Worm (Caenorhabditis elegans) whole organism, L3 larva: ENCODE data around the gene srg-60.

ENCODE experiments used
- ZK546.5 ChIP-seq: sonication (generic microtip); optimal IDR thresholded peaks from 2 replicates; lab custom pipeline; 2017; ENCODE audit warnings: missing biosample characterization, missing genetic modification characterization
- aly-2 ChIP-seq: fragments of 150-350 bp; optimal IDR thresholded peaks from 2 replicates; lab custom pipeline; 2014; ENCODE audit warnings: missing biosample characterization, missing genetic modification characterization
- ama-1 ChIP-seq: fragments of 150-350 bp; optimal IDR thresholded peaks from 2 replicates; lab custom pipeline; 2018
- ceh-16 ChIP-seq: sonication (generic microtip); optimal IDR thresholded peaks from 2 replicates; lab custom pipeline; 2017; ENCODE audit warnings: missing biosample characterization, missing genetic modification characterization
- ceh-28 ChIP-seq: fragments of 150-350 bp; optimal IDR thresholded peaks from 2 replicates; lab custom pipeline; 2014; ENCODE audit warnings: missing biosample characterization, missing genetic modification reagents, missing genetic modification characterization
- ceh-82 ChIP-seq: fragments of 150-350 bp; optimal IDR thresholded peaks from 2 replicates; lab custom pipeline; 2014; ENCODE audit warnings: missing biosample characterization, missing genetic modification characterization
- ceh-9 ChIP-seq: sonication (generic microtip); optimal IDR thresholded peaks from 2 replicates; lab custom pipeline; 2018; ENCODE audit warnings: missing biosample characterization, missing genetic modification characterization
- daf-12 ChIP-seq: fragments of 150-350 bp; optimal IDR thresholded peaks from 2 replicates; lab custom pipeline; 2014; ENCODE audit warnings: missing biosample characterization, missing genetic modification reagents, missing genetic modification characterization
- egl-27 ChIP-seq: sonication (generic microtip); optimal IDR thresholded peaks from 4 replicates; lab custom pipeline; 2017; ENCODE audit warnings: missing biosample characterization, missing genetic modification reagents, missing genetic modification characterization
- egl-5 ChIP-seq: fragments of 150-350 bp; optimal IDR thresholded peaks from 2 replicates; lab custom pipeline; 2017; ENCODE audit warnings: missing biosample characterization, missing genetic modification reagents, missing genetic modification characterization, inconsistent platforms
- elt-1 ChIP-seq: fragments of 150-350 bp; optimal IDR thresholded peaks from 2 replicates; lab custom pipeline; 2014; ENCODE audit warnings: missing biosample characterization, missing genetic modification characterization
- elt-2 ChIP-seq: sonication (generic microtip); optimal IDR thresholded peaks from 2 replicates; lab custom pipeline; 2016; ENCODE audit warnings: missing genetic modification reagents, mild to moderate bottlenecking, missing genetic modification characterization, missing compliant biosample characterization
- eor-1 ChIP-seq, 2 experiments: fragments of 150-350 bp; optimal IDR thresholded peaks; 2 replicates each; lab custom pipeline; 2014 to 2018; ENCODE audit warnings: missing biosample characterization in 2 of 2, missing genetic modification characterization in 2 of 2
- fkh-10 ChIP-seq: sonication (generic microtip); optimal IDR thresholded peaks from 2 replicates; lab custom pipeline; 2017; ENCODE audit warnings: missing biosample characterization, missing genetic modification reagents, missing genetic modification characterization
- fkh-2 ChIP-seq: fragments of 150-350 bp; optimal IDR thresholded peaks from 2 replicates; lab custom pipeline; 2014; ENCODE audit warnings: missing biosample characterization, missing genetic modification reagents, missing genetic modification characterization
- hmg-11 ChIP-seq: sonication (generic microtip); optimal IDR thresholded peaks from 2 replicates; lab custom pipeline; 2016; ENCODE audit warnings: missing genetic modification characterization, missing compliant biosample characterization
- lin-39 ChIP-seq: fragments of 150-350 bp; optimal IDR thresholded peaks from 2 replicates; lab custom pipeline; 2018; ENCODE audit warnings: missing biosample characterization, missing genetic modification reagents, missing genetic modification characterization
- lsy-12 ChIP-seq: sonication (generic microtip); optimal IDR thresholded peaks from 2 replicates; lab custom pipeline; 2016; ENCODE audit warnings: mild to moderate bottlenecking, missing genetic modification characterization, missing compliant biosample characterization
- mdl-1 ChIP-seq: fragments of 150-350 bp; optimal IDR thresholded peaks from 2 replicates; lab custom pipeline; 2014; ENCODE audit warnings: missing biosample characterization, missing genetic modification characterization
- mml-1 ChIP-seq: fragments of 150-350 bp; sonication (generic microtip); optimal IDR thresholded peaks from 3 replicates; lab custom pipeline; 2014; ENCODE audit warnings: missing biosample characterization, missing genetic modification characterization
- nfya-1 ChIP-seq: sonication (generic microtip); optimal IDR thresholded peaks from 2 replicates; lab custom pipeline; 2017; ENCODE audit warnings: missing genetic modification characterization, mild to moderate bottlenecking, missing compliant biosample characterization, antibody characterized with exemption, moderate library complexity; ENCODE audit not compliant: insufficient read depth
- nhr-12 ChIP-seq: fragments of 150-350 bp; optimal IDR thresholded peaks from 2 replicates; lab custom pipeline; 2014; ENCODE audit warnings: missing biosample characterization, missing genetic modification characterization
- nhr-23 ChIP-seq: fragments of 150-350 bp; optimal IDR thresholded peaks from 2 replicates; lab custom pipeline; 2014; ENCODE audit warnings: missing biosample characterization, missing genetic modification reagents, missing genetic modification characterization
- nhr-237 ChIP-seq: fragments of 150-350 bp; optimal IDR thresholded peaks from 2 replicates; lab custom pipeline; 2014; ENCODE audit warnings: missing biosample characterization, missing genetic modification characterization
- nhr-43 ChIP-seq: sonication (generic microtip); optimal IDR thresholded peaks from 2 replicates; lab custom pipeline; 2016; ENCODE audit warnings: mild to moderate bottlenecking, missing genetic modification characterization, missing compliant biosample characterization; ENCODE audit not compliant: poor library complexity, severe bottlenecking
- nhr-67 ChIP-seq: fragments of 150-350 bp; optimal IDR thresholded peaks from 2 replicates; lab custom pipeline; 2014; ENCODE audit warnings: missing biosample characterization, missing genetic modification characterization
- nhr-76 ChIP-seq: fragments of 150-350 bp; sonication (generic microtip); optimal IDR thresholded peaks from 5 replicates; lab custom pipeline; 2014; ENCODE audit warnings: missing biosample characterization, missing genetic modification characterization
- pha-4 ChIP-seq: fragments of 150-350 bp; optimal IDR thresholded peaks from 2 replicates; lab custom pipeline; 2014; ENCODE audit warnings: missing biosample characterization, missing genetic modification reagents, missing genetic modification characterization
- pqm-1 ChIP-seq: fragments of 150-350 bp; optimal IDR thresholded peaks from 2 replicates; lab custom pipeline; 2017; ENCODE audit warnings: missing biosample characterization, missing genetic modification characterization, inconsistent platforms
- sea-2 ChIP-seq: fragments of 150-350 bp; sonication (generic microtip); optimal IDR thresholded peaks from 4 replicates; lab custom pipeline; 2014; ENCODE audit warnings: missing biosample characterization, missing genetic modification reagents, missing genetic modification characterization
- skn-1 ChIP-seq: fragments of 150-350 bp; optimal IDR thresholded peaks from 2 replicates; lab custom pipeline; 2014; ENCODE audit warnings: missing biosample characterization, missing genetic modification characterization
- snpc-4 ChIP-seq: fragments of 150-350 bp; optimal IDR thresholded peaks from 2 replicates; lab custom pipeline; 2014; ENCODE audit warnings: missing biosample characterization, missing genetic modification characterization
- unc-39 ChIP-seq: sonication (generic microtip); optimal IDR thresholded peaks from 4 replicates; lab custom pipeline; 2017; ENCODE audit warnings: missing biosample characterization, missing genetic modification characterization
- unc-62 ChIP-seq: fragments of 150-350 bp; sonication (generic microtip); optimal IDR thresholded peaks from 4 replicates; lab custom pipeline; 2014; ENCODE audit warnings: missing biosample characterization, missing genetic modification reagents, missing genetic modification characterization
- zag-1 ChIP-seq: fragments of 150-350 bp; optimal IDR thresholded peaks from 2 replicates; lab custom pipeline; 2014; ENCODE audit warnings: missing biosample characterization, missing genetic modification characterization
- ztf-4 ChIP-seq: fragments of 150-350 bp; optimal IDR thresholded peaks from 2 replicates; lab custom pipeline; 2014; ENCODE audit warnings: missing biosample characterization, missing genetic modification characterization

Gene srg-60

DNA sequence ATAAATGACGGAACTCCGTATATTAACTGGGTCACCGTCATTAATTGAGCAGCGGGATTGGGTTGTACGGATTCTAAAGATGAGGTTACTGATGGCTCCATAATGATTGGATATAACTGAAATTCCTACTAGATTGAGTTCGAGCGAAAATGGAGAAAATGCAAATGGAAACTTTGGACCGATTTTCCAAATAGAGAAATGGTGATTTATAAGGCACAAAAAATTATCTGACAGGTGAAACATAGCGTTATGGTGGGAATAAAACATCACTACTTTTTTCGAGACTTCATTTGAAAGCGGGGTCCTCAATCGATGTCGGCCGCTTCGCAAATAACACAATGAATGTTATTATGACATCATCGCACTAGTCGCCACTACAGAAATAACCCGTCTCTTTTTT lies at the start of gene srg-60:
Gene srg-60 (minus strand): TSS at position 101 of the 400 bp plus-strand sequence.
- no peak for TF ChIP-seq ama-1
- no peak for TF ChIP-seq ztf-4
- TF ChIP-seq elt-1 (tag; lab: Kevin White, UChicago): no peak
- no peak for TF ChIP-seq nhr-67 (tag; lab: Kevin White, UChicago)
- TF ChIP-seq, all 47 proteins: peak for 0

- no peak for TF ChIP-seq ztf-4
- no peak for TF ChIP-seq ceh-28 (tag; lab: Kevin White, UChicago)
- TF ChIP-seq mdl-1 (tag; lab: Kevin White, UChicago): no peak
- no peak for TF ChIP-seq eor-1 (tag; optimal IDR thresholded peaks at IDR 0.05; lab: Kevin White, UChicago)
- TF ChIP-seq ZK546.5 (tag; lab: Kevin White, UChicago): no peak
- TF ChIP-seq pqm-1 (tag; lab: Kevin White, UChicago): no peak
- TF ChIP-seq daf-12: no peak
- TF ChIP-seq nhr-43 (tag; lab: Kevin White, UChicago): no peak
- no peak for TF ChIP-seq egl-27 (tag; lab: Kevin White, UChicago)
- TF ChIP-seq nhr-12 (tag; lab: Kevin White, UChicago): no peak
- no peak for TF ChIP-seq ceh-16
Observed at ce11 chrV:2771560-2771959, 49.1 kb upstream of the srg-60 start, which contains the start of gene srh-56. Gene srh-56, plus strand, starts transcription at chrV:2771860.

- TF ChIP-seq fkh-10: no peak
- no peak for TF ChIP-seq unc-62 (GFP tag; lab: Kevin White, UChicago)
Observed at ce11 chrV:2769754-2770153, 47.3 kb upstream of the srg-60 start, which contains the start of gene dhs-15. Gene dhs-15, minus strand, starts transcription at chrV:2769854.

ce11 chrV:2767465-2767864 lies 45.0 kb upstream of the srg-60 start, which contains the start of gene R05D8.9:
Gene R05D8.9, minus strand, starts transcription at chrV:2767565.
- TF ChIP-seq nhr-12 (tag; lab: Kevin White, UChicago): no peak
- TF ChIP-seq skn-1: no peak
- no peak for TF ChIP-seq nhr-43 (tag; lab: Kevin White, UChicago)
- TF ChIP-seq unc-62 (GFP tag; lab: Kevin White, UChicago): no peak
- no peak for TF ChIP-seq hmg-11
- TF ChIP-seq eor-1 (tag; optimal IDR thresholded peaks at IDR 0.05; lab: Kevin White, UChicago): no peak
- TF ChIP-seq lin-39 (tag; lab: Kevin White, UChicago): no peak
- no peak for TF ChIP-seq pha-4 (tag; lab: Kevin White, UChicago)
- no peak for TF ChIP-seq unc-39
- TF ChIP-seq mml-1: no peak
- no peak for TF ChIP-seq ceh-82 (tag; lab: Kevin White, UChicago)
- no peak for TF ChIP-seq ceh-28 (tag; lab: Kevin White, UChicago)
- no peak for TF ChIP-seq daf-12
- no peak for TF ChIP-seq nhr-237 (tag; lab: Kevin White, UChicago)
- no peak for TF ChIP-seq sea-2 (GFP tag; lab: Kevin White, UChicago)
- TF ChIP-seq ceh-9 (tag; lab: Kevin White, UChicago): no peak
- no peak for TF ChIP-seq egl-27 (tag; lab: Kevin White, UChicago)

DNA sequence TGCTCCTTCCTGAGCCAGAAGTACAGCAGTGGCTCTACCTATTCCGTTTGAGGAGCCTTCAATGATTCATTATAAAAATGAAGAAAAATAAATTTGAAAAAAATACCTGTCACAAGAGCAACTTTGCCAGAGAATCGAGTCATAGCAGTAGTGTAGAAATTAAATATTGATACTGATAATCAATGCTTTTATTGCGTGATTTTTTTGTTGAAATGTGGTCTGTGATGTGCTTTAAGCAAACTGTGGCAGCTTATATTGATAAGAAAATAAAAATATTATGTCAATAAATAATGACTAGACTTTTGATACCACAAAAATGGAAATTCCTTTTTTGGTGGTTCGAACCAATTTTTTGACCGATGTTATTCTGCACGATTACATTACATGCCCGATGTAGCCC lies 42.6 kb upstream of the srg-60 start, which contains the start of gene dhs-14:
Gene dhs-14 (minus strand): TSS at position 149 of the 400 bp plus-strand sequence.
- TF ChIP-seq elt-2 (peak; percentile 74), pqm-1 (tag; lab: Kevin White, UChicago) (peak; percentile 82), unc-39 (no peak)
- TF ChIP-seq, all 47 proteins: peak for 2

DNA sequence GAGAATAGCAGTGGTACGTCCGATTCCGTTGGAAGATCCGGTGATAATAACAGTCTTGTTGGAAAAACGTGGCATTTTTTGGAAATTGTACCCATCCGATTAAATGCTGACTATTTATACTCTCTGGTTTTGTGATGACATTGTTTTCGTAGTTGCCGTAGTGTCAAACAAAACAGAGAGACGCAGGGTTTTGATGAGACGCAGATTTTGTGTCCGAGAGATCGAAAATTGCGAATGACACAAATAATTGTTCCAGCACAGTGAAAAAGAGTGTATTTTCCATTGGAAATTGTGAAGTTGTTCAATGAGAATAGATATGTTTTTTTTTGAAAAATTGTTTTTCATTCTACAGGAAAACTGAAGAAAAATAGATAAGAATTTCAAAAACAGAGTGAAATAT lies 40.6 kb upstream of the srg-60 start, which contains the start of gene R05D8.7:
Gene R05D8.7 (minus strand): TSS at position 104 of the 400 bp plus-strand sequence.
- TF ChIP-seq sea-2 (GFP tag; lab: Kevin White, UChicago): no peak
- TF ChIP-seq ceh-82 (tag; lab: Kevin White, UChicago): no peak

DNA sequence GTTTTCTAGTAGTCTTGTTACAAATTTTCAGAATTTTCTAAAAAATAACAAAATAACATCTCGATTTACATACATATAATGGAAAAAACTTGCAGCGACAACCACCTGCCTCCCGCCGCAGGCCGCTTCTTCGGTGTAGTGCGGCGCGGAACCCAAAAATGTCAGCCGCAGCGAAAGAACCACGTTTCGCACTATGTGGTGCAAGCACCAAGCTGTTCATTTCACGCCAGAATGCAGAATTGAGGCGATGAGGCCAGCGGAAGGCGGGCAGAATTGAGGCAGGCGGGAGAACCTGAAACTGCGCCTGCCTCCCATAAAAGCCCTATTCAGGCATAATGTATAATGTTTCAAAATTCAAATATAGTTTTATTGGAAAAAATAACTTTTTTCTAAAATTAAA lies 39.0 kb upstream of the srg-60 start:
- no peak for TF ChIP-seq fkh-2 (tag; lab: Kevin White, UChicago)
- no peak for TF ChIP-seq nhr-67 (tag; lab: Kevin White, UChicago)
- TF ChIP-seq aly-2 (tag; lab: Kevin White, UChicago): no peak
- no peak for TF ChIP-seq zag-1 (tag; lab: Kevin White, UChicago)
- TF ChIP-seq fkh-10: no peak
- no peak for TF ChIP-seq elt-1 (tag; lab: Kevin White, UChicago)
- TF ChIP-seq ceh-9 (tag; lab: Kevin White, UChicago): no peak
- no peak for TF ChIP-seq nfya-1 (tag; lab: Kevin White, UChicago)
- no peak for TF ChIP-seq nhr-76 (tag; lab: Kevin White, UChicago)
- TF ChIP-seq ZK546.5 (tag; lab: Kevin White, UChicago): no peak
- TF ChIP-seq hmg-11: no peak
- no peak for TF ChIP-seq nhr-23 (tag; lab: Kevin White, UChicago)
- TF ChIP-seq egl-5 (tag; lab: Kevin White, UChicago): no peak
- TF ChIP-seq mdl-1 (tag; lab: Kevin White, UChicago): no peak
- TF ChIP-seq nhr-43 (tag; lab: Kevin White, UChicago): no peak
- TF ChIP-seq ztf-4: no peak
- TF ChIP-seq lsy-12 (tag; lab: Kevin White, UChicago): no peak
- no peak for TF ChIP-seq snpc-4
- TF ChIP-seq, all 47 proteins: peak for 0
